Worm (Caenorhabditis elegans) whole organism, L4 larva: Measurements from ENCODE around the gene T20D3.14.

ENCODE experiments used
- fos-1 ChIP-seq: fragments of 150-350 bp; optimal IDR thresholded peaks from 2 replicates; lab custom pipeline; 2014; ENCODE audit warnings: missing biosample characterization, missing genetic modification characterization
- gei-8 ChIP-seq: fragments of 200-800 bp; sonication (Bioruptor generic); optimal IDR thresholded peaks from 2 replicates; lab custom pipeline; 2018; ENCODE audit warnings: mild to moderate bottlenecking, missing genetic modification characterization, missing compliant biosample characterization
- lin-1 ChIP-seq: fragments of 200-800 bp; sonication (Bioruptor generic); IDR thresholded peaks from 2 replicates; pipeline ENCODE4 v1.3.6; 2022; ENCODE audit warnings: missing genetic modification reagents, missing genetic modification characterization, missing compliant biosample characterization
- lsy-2 ChIP-seq, 2 experiments: fragments of 150-350 bp in 1 of 2; sonication (generic microtip) in 1 of 2; optimal IDR thresholded peaks; 2 replicates each; lab custom pipeline; 2014 to 2017; ENCODE audit warnings: missing biosample characterization in 2 of 2, missing genetic modification characterization in 2 of 2
- nhr-28 ChIP-seq: fragments of 150-350 bp; optimal IDR thresholded peaks from 2 replicates; lab custom pipeline; 2014; ENCODE audit warnings: missing biosample characterization, missing genetic modification characterization
- php-3 ChIP-seq: fragments of 200-800 bp; sonication (Bioruptor generic); IDR thresholded peaks from 2 replicates; pipeline ENCODE4 v1.3.6; 2022; ENCODE audit warnings: missing genetic modification reagents, missing genetic modification characterization, missing compliant biosample characterization
- pqm-1 ChIP-seq: sonication (generic microtip); optimal IDR thresholded peaks from 2 replicates; lab custom pipeline; 2017; ENCODE audit warnings: missing biosample characterization, missing genetic modification characterization
- snpc-1.2 ChIP-seq: fragments of 200-800 bp; sonication (Bioruptor generic); IDR thresholded peaks from 2 replicates; pipeline ENCODE4 v1.3.6; 2022; ENCODE audit warnings: missing genetic modification reagents, missing genetic modification characterization, missing compliant biosample characterization
- spr-1 ChIP-seq: sonication (generic microtip); optimal IDR thresholded peaks from 2 replicates; lab custom pipeline; 2016; ENCODE audit warnings: mild to moderate bottlenecking, missing genetic modification characterization, missing compliant biosample characterization
- tra-1 ChIP-seq: fragments of 200-800 bp; sonication (Bioruptor generic); IDR thresholded peaks from 2 replicates; pipeline ENCODE4 v1.3.6; 2022; ENCODE audit warnings: missing genetic modification reagents, missing genetic modification characterization, missing compliant biosample characterization
- unc-39 ChIP-seq: sonication (generic microtip); optimal IDR thresholded peaks from 2 replicates; lab custom pipeline; 2017; ENCODE audit warnings: missing biosample characterization, missing genetic modification characterization
- zag-1 ChIP-seq: fragments of 150-350 bp; optimal IDR thresholded peaks from 2 replicates; lab custom pipeline; 2014; ENCODE audit warnings: missing biosample characterization, missing genetic modification characterization
- zip-11 ChIP-seq: fragments of 200-800 bp; sonication (Bioruptor generic); IDR thresholded peaks from 2 replicates; pipeline ENCODE4 v1.3.6; 2022; ENCODE audit warnings: missing genetic modification characterization, missing compliant biosample characterization

DNA sequence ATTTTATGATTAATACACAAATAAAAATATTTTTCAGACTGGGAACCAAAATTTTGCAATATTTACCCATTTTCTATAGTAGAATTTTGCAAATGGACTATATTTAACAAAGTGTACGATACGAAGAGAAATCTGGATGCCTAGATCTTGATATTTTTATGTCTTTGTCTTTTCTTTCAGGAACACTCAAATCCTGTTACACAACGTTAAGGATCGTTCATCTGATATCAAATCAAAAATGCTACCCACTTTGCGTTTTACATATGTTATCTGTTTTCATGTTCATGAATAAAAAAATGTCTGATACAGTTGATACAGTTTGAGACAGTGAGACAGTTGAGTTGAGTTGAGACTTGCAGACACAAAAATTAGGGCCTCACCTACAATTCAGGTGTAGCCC lies 39.4 kb downstream of the T20D3.14 start, which contains the start of gene F49C12.1:
- no peak for TF ChIP-seq snpc-1.2 (GFP tag; lab: Robert Waterston, UW)
- no peak for TF ChIP-seq gei-8 (GFP tag; lab: Kevin White, UChicago)
- no peak for TF ChIP-seq unc-39 (tag; lab: Kevin White, UChicago)
- TF ChIP-seq lsy-2 (tag; optimal IDR thresholded peaks at IDR 0.05; lab: Kevin White, UChicago): no peak
- TF ChIP-seq php-3 (GFP tag; lab: Robert Waterston, UW): no peak
- no peak for TF ChIP-seq fos-1 (tag; lab: Kevin White, UChicago)
- TF ChIP-seq lin-1: no peak
- no peak for TF ChIP-seq zip-11 (GFP tag; lab: Robert Waterston, UW)
- no peak for TF ChIP-seq tra-1 (GFP tag; lab: Robert Waterston, UW)
- TF ChIP-seq pqm-1: no peak
- TF ChIP-seq zag-1 (tag; lab: Kevin White, UChicago): no peak
- TF ChIP-seq spr-1: no peak
- TF ChIP-seq nhr-28 (tag; lab: Kevin White, UChicago): no peak
